Fruit fly (Drosophila melanogaster) S2 (cell line): ENCODE data around the gene sturkopf.
A peak's percentile ranks its signal among the peaks of the same experiment; 100 is the strongest.

Experiments used
- CG8478 ChIP-seq: fragments of >200 bp; optimal IDR thresholded peaks from 2 replicates; lab custom pipeline; 2018
- CTCF ChIP-seq, 2 experiments: fragments of >200 bp; optimal IDR thresholded peaks; 2 replicates each; lab custom pipeline; 2018

Gene sturkopf

DNA sequence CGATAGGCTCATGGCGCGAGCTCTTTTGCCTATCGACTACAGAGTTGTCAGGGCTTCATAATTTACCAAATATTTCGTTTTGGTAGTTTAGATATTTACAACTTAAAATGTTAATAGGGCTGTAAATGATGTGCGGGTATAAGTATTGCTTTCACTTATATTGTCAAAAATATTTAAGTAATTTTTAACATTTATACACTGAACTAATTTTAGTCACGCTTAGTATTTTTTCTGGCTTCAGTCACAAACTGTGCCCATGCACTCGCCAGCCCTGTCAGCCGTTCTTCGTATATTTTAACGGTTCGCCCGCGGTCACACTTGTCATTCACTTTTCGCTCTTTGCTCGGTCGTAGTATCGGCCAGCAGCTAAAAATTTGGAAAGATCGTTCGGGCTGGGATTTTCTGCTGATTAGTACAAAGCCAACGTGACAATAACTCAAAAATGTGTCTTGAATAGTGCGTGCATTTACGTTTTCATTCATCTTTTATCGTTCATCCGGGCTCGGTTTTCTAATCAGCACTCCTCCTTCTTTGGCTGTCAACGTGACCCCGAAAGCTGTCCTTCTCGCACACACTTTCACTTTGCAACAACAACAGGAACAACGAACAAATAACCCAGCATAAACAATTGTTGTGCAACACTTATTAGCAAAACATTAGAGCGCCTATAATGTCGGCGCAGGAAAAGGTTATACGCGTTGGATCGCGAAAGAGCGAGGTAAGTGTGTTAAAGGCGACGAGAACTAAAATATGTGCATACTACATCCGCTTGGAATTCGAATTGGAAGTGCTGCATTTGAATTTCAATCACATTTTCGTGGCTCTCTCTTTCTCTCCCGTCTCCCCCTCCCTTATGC lies 21.6 kb upstream of the sturkopf start, which contains the start of the genes Hmbs and CG2211:
TSS of gene Hmbs (plus strand) at position 319 of the 857 bp plus-strand sequence.
TSS of gene CG2211 (minus strand) at position 789 of the 857 bp plus-strand sequence.
- peak in 1 of 2 experiments; percentile 10 for TF ChIP-seq CTCF (optimal IDR thresholded peaks at IDR 0.05; lab: Kevin White, UChicago)
- TF ChIP-seq CG8478 (lab: Kevin White, UChicago), result no peak

- no peak for TF ChIP-seq CTCF (optimal IDR thresholded peaks at IDR 0.05; lab: Kevin White, UChicago)
- no peak for TF ChIP-seq CG8478 (lab: Kevin White, UChicago)
Observed at dm6 chr3L:1332973-1333372, 19.8 kb upstream of the sturkopf start, which contains the start of gene msd5. msd5 (minus strand) TSS chr3L:1333146.

dm6 chr3L:1331542-1331941 lies 18.4 kb upstream of the sturkopf start, which contains the start of gene msd1:
msd1 (plus strand) TSS chr3L:1331744.
- TF ChIP-seq CG8478 (lab: Kevin White, UChicago) (no peak), CTCF (optimal IDR thresholded peaks at IDR 0.05; lab: Kevin White, UChicago) (no peak)

dm6 chr3L:1330420-1330819 lies 17.2 kb upstream of the sturkopf start:
- TF ChIP-seq CG8478 (lab: Kevin White, UChicago) (no peak), CTCF (optimal IDR thresholded peaks at IDR 0.05; lab: Kevin White, UChicago) (no peak)

DNA sequence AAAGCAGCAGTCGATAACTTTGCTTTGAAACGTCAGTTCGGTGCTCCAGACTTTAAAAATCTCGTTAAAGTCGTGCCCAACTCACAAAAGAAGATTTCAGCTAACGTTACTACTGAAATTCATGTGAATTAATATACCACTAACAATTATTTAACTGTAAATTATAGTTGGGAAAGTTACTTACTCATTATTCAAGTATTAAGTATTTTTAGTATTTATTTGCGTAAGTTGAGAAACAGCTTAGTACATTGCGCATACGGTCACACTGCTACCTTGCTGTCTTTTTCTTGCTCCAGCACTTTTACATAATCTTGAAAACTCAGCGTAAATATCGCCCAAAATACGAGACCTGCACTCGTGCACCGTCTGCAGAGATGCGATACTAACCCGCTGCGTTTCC lies 16.5 kb upstream of the sturkopf start, which contains the start of gene ND-ACP:
TSS of gene ND-ACP (plus strand) at position 226 of the 400 bp plus-strand sequence.
- TF ChIP-seq CTCF (optimal IDR thresholded peaks at IDR 0.05; lab: Kevin White, UChicago) (no peak), CG8478 (lab: Kevin White, UChicago) (no peak)

dm6 chr3L:1325626-1325937 lies 12.4 kb upstream of the sturkopf start:
- no peak for TF ChIP-seq CG8478 (lab: Kevin White, UChicago)

dm6 chr3L:1324818-1325625 lies 11.8 kb upstream of the sturkopf start:
- TF ChIP-seq CG8478 (lab: Kevin White, UChicago) (no peak), CTCF (optimal IDR thresholded peaks at IDR 0.05; lab: Kevin White, UChicago) (no peak)

DNA sequence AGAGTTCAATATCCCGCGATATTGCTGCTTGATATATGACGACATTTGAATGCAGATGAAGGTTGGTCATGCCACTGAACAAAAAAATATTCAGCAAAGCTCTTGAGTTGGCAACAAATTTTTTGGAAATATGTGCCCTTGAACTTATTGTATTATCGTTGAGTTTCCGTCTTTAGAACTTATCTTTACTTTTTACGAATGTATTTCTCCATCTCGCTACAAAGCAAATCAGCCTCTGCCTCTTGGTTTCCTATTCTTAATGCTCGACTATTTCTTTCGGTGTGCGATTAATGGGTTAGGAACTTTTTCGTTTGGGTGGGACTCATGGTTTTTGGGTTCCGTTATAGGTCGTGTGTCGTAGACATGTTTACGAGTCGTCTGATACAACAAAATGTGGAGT lies 10.0 kb upstream of the sturkopf start:
- TF ChIP-seq CG8478 (lab: Kevin White, UChicago), result no peak
- TF ChIP-seq CTCF (optimal IDR thresholded peaks at IDR 0.05; lab: Kevin White, UChicago), result no peak

- no peak for TF ChIP-seq CTCF (optimal IDR thresholded peaks at IDR 0.05; lab: Kevin White, UChicago)
Observed at dm6 chr3L:1322706-1323105, 9.5 kb upstream of the sturkopf start, which contains the start of gene CG9184. CG9184 (minus strand) TSS chr3L:1322806.

DNA sequence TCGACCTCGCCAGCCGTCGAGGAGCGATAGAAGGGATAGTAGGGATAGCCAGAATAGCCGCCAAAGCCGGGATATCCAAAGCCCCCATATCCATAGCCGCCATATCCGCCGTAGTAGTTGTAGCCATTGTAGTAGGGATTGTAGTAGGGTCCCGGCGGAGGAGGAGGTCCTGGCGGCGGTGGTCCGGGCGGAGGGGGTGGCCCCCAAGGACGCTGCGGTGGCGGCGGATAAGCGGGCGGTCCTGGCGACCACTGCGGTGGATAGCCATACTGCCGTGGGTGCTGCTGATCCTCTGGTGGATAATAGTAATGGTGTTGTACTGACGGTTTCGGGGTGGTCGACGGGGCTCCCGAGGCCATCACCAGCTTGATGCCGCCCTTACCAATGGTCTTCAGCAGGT lies 9.0 kb upstream of the sturkopf start:
- no peak for TF ChIP-seq CTCF (optimal IDR thresholded peaks at IDR 0.05; lab: Kevin White, UChicago)
- TF ChIP-seq CG8478 (lab: Kevin White, UChicago), result no peak

dm6 chr3L:1320931-1321556 lies 7.9 kb upstream of the sturkopf start:
- TF ChIP-seq CG8478 (lab: Kevin White, UChicago) (no peak), CTCF (optimal IDR thresholded peaks at IDR 0.05; lab: Kevin White, UChicago) (no peak)

dm6 chr3L:1320230-1320930 lies 7.2 kb upstream of the sturkopf start:
- TF ChIP-seq CG8478 (lab: Kevin White, UChicago) (no peak), CTCF (optimal IDR thresholded peaks at IDR 0.05; lab: Kevin White, UChicago) (no peak)

DNA sequence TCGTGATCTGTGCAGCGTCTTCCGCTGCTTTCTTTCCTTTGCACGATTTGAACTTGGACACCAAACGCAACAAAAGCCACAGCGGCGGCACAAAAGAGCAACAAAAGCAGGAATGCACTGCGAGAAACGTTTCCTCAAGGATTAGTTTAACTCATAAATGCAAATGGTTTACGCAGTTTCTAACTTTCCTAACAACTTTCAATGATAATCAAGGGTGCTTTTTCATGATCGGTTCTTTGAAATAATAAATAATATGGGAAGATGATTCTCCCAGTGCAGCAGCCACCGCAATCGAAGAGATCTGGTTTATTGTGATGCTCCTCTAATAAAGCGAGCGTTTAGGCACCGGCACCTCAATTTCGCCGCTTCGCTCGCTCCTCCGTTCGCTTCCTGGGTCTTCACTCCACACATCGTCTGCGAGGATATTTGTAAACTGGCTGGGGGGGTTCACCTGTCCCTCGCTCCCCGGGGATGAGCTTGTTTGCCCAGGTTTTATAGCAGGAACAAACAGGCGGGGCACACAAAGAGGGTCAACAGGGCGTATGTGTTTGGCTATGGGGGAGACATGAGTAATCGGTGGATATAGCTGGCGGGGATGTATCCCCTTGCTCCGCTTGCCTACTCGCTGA lies 6.0 kb upstream of the sturkopf start:
- no peak for TF ChIP-seq CG8478 (lab: Kevin White, UChicago)

- TF ChIP-seq CTCF (optimal IDR thresholded peaks at IDR 0.05; lab: Kevin White, UChicago) (no peak), CG8478 (lab: Kevin White, UChicago) (no peak)
Observed at dm6 chr3L:1318241-1318640, 5.1 kb upstream of the sturkopf start, which contains the start of gene Myo61F. Myo61F (plus strand) TSS chr3L:1318480.
